Worm (Caenorhabditis elegans) whole organism, L1 larva: ENCODE measurements around the gene dct-19.

ENCODE experiments used
- ceh-88 ChIP-seq: fragments of 200-800 bp; sonication (Bioruptor generic); IDR thresholded peaks from 2 replicates; pipeline ENCODE4 v1.3.6; 2022; ENCODE audit warnings: missing genetic modification characterization, missing compliant biosample characterization
- pag-3 ChIP-seq: sonication (generic microtip); optimal IDR thresholded peaks from 2 replicates; lab custom pipeline; 2017; ENCODE audit warnings: missing genetic modification characterization, mild to moderate bottlenecking, missing compliant biosample characterization, antibody characterized with exemption, borderline replicate concordance; ENCODE audit not compliant: insufficient read depth
- ztf-11 ChIP-seq, 2 experiments: sonication (generic microtip); optimal IDR thresholded peaks; 2 replicates each; lab custom pipeline; 2016 to 2017; ENCODE audit warnings: missing genetic modification characterization in 2 of 2, missing biosample characterization in 1 of 2, missing compliant biosample characterization in 1 of 2

- TF ChIP-seq pag-3 (tag; lab: Kevin White, UChicago) (no peak), ztf-11 (tag; optimal IDR thresholded peaks at IDR 0.05; lab: Kevin White, UChicago) (no peak), ceh-88 (GFP tag; lab: Robert Waterston, UW) (no peak)
Measured at ce11 chrIV:12985961-12986360, 43.2 kb downstream of the dct-19 start, which contains the start of gene K10D11.3.
